Worm (Caenorhabditis elegans) whole organism, early embryonic: ENCODE results near the gene D2023.4.

ENCODE experiments used
- ama-1 ChIP-seq: fragments of 150-350 bp; optimal IDR thresholded peaks from 2 replicates; lab custom pipeline; 2014
- ceh-13 ChIP-seq: fragments of 200-800 bp; sonication (Bioruptor generic); optimal IDR thresholded peaks from 2 replicates; lab custom pipeline; 2018; ENCODE audit warnings: mild to moderate bottlenecking, missing genetic modification characterization, missing compliant biosample characterization
- flt-1 ChIP-seq: fragments of 200-800 bp; sonication (Bioruptor generic); IDR thresholded peaks from 2 replicates; pipeline ENCODE4 v1.3.6; 2022; ENCODE audit warnings: missing genetic modification characterization, missing compliant biosample characterization
- hnd-1 ChIP-seq: sonication (generic microtip); optimal IDR thresholded peaks from 2 replicates; lab custom pipeline; 2016; ENCODE audit warnings: missing genetic modification characterization, missing compliant biosample characterization

- TF ChIP-seq ama-1 (lab: Kevin White, UChicago) (no peak), ceh-13 (GFP tag; lab: Kevin White, UChicago) (no peak), hnd-1 (no peak), flt-1 (GFP tag; lab: Robert Waterston, UW) (no peak)
These were observed 22.0 kb downstream of the D2023.4 start for ce11 chrV:11803518-11803994.
